Fruit fly (Drosophila melanogaster) whole organism, embryonic: ENCODE data around the gene Lcp65Ad.

ENCODE experiments used
- Awh ChIP-seq: fragments of 200-800 bp; sonication (Bioruptor generic); IDR thresholded peaks from 2 replicates; pipeline ENCODE4, ENCODE4 v1.3.6; 2022; ENCODE audit warnings: missing biosample characterization, missing genetic modification characterization
- Blimp-1 ChIP-seq: fragments of 200-800 bp; sonication (Bioruptor generic); optimal IDR thresholded peaks from 3 replicates; lab custom pipeline; 2018; ENCODE audit warnings: missing biosample characterization, missing genetic modification characterization, mild to moderate bottlenecking, moderate library complexity, missing genetic modification reagents
- CG12299 ChIP-seq: fragments of 200-800 bp; sonication (Bioruptor generic); optimal IDR thresholded peaks from 2 replicates; lab custom pipeline; 2018; ENCODE audit warnings: missing biosample characterization, mild to moderate bottlenecking, missing genetic modification characterization
- CG13296 ChIP-seq: fragments of 200-800 bp; sonication (Bioruptor generic); optimal IDR thresholded peaks from 3 replicates; lab custom pipeline; 2018; ENCODE audit warnings: missing biosample characterization, mild to moderate bottlenecking, missing genetic modification characterization
- CG15011 ChIP-seq: fragments of 200-800 bp; sonication (Bioruptor generic); optimal IDR thresholded peaks from 3 replicates; lab custom pipeline; 2018; ENCODE audit warnings: missing biosample characterization, mild to moderate bottlenecking, missing genetic modification characterization
- CG15269 ChIP-seq: fragments of 200-800 bp; sonication (Bioruptor generic); optimal IDR thresholded peaks from 2 replicates; lab custom pipeline; 2018; ENCODE audit warnings: missing biosample characterization, mild to moderate bottlenecking, missing genetic modification characterization, moderate library complexity
- CG15479 ChIP-seq: fragments of 200-800 bp; sonication (Bioruptor generic); optimal IDR thresholded peaks from 3 replicates; lab custom pipeline; 2019; ENCODE audit warnings: missing biosample characterization, mild to moderate bottlenecking, missing genetic modification characterization, moderate library complexity
- CG15514 ChIP-seq: fragments of 200-800 bp; sonication (Bioruptor generic); optimal IDR thresholded peaks from 3 replicates; lab custom pipeline; 2017; ENCODE audit warnings: missing biosample characterization, missing genetic modification characterization, mild to moderate bottlenecking, moderate library complexity, missing genetic modification reagents
- CG1603 ChIP-seq: fragments of 200-800 bp; sonication (Bioruptor generic); optimal IDR thresholded peaks from 2 replicates; lab custom pipeline; 2019; ENCODE audit warnings: missing biosample characterization, mild to moderate bottlenecking, missing genetic modification characterization, moderate library complexity
- CG16815 ChIP-seq: fragments of 200-800 bp; sonication (Bioruptor generic); optimal IDR thresholded peaks from 3 replicates; lab custom pipeline; 2017; ENCODE audit warnings: missing biosample characterization, mild to moderate bottlenecking, missing genetic modification characterization
- CG2889 ChIP-seq: fragments of 200-800 bp; sonication (Bioruptor generic); IDR thresholded peaks from 3 replicates; pipeline ENCODE4 v1.3.6; 2022; ENCODE audit warnings: missing biosample characterization, missing genetic modification characterization
- CG30403 ChIP-seq: fragments of 200-800 bp; sonication (Bioruptor generic); optimal IDR thresholded peaks from 3 replicates; lab custom pipeline; 2016; ENCODE audit warnings: missing biosample characterization, missing genetic modification characterization
- CG3995 ChIP-seq: fragments of 200-800 bp; sonication (Bioruptor generic); optimal IDR thresholded peaks from 3 replicates; lab custom pipeline; 2016; ENCODE audit warnings: missing biosample characterization, missing genetic modification characterization
- CG5953 ChIP-seq: fragments of 200-800 bp; sonication (Bioruptor generic); IDR thresholded peaks from 2 replicates; pipeline ENCODE4 v1.3.6; 2022; ENCODE audit warnings: missing biosample characterization, missing genetic modification characterization
- CG6654 ChIP-seq: fragments of 200-800 bp; sonication (Bioruptor generic); optimal IDR thresholded peaks from 2 replicates; lab custom pipeline; 2017; ENCODE audit warnings: missing biosample characterization, mild to moderate bottlenecking, missing genetic modification characterization
- CG6683 ChIP-seq: fragments of 200-800 bp; sonication (Bioruptor generic); optimal IDR thresholded peaks from 2 replicates; lab custom pipeline; 2017; ENCODE audit warnings: missing biosample characterization, mild to moderate bottlenecking, missing genetic modification characterization, missing genetic modification reagents
- Dbx ChIP-seq: fragments of 200-800 bp; sonication (Bioruptor generic); IDR thresholded peaks from 3 replicates; pipeline ENCODE4 v1.3.6; 2022; ENCODE audit warnings: missing biosample characterization, missing genetic modification characterization
- E2f2 ChIP-seq: fragments of 200-800 bp; sonication (Bioruptor generic); IDR thresholded peaks from 2 replicates; pipeline ENCODE4 v1.3.6; 2022; ENCODE audit warnings: missing biosample characterization, missing genetic modification characterization
- Ets65A ChIP-seq: fragments of 200-800 bp; sonication (Bioruptor generic); peaks from one replicate; lab custom pipeline; 2016; ENCODE audit warnings: missing biosample characterization, missing genetic modification characterization
- Hmx ChIP-seq: fragments of 200-800 bp; sonication (Bioruptor generic); optimal IDR thresholded peaks from 2 replicates; lab custom pipeline; 2016; ENCODE audit warnings: missing biosample characterization, missing genetic modification characterization
- Lim3 ChIP-seq: fragments of 200-800 bp; sonication (Bioruptor generic); IDR thresholded peaks from 2 replicates; pipeline ENCODE4 v1.3.6; 2022; ENCODE audit warnings: missing biosample characterization, missing genetic modification characterization
- Sox102F ChIP-seq: fragments of 200-800 bp; sonication (Bioruptor generic); optimal IDR thresholded peaks from 2 replicates; lab custom pipeline; 2018; ENCODE audit warnings: missing biosample characterization, mild to moderate bottlenecking, missing genetic modification characterization, moderate library complexity
- Ssrp ChIP-seq: fragments of 200-800 bp; sonication (Bioruptor generic); optimal IDR thresholded peaks from 2 replicates; lab custom pipeline; 2018; ENCODE audit warnings: missing biosample characterization, mild to moderate bottlenecking, missing genetic modification characterization, moderate library complexity
- Xbp1 ChIP-seq: fragments of 200-800 bp; sonication (Bioruptor generic); optimal IDR thresholded peaks from 3 replicates; lab custom pipeline; 2016; ENCODE audit warnings: missing biosample characterization, mild to moderate bottlenecking, missing genetic modification characterization
- ac ChIP-seq: fragments of 200-800 bp; sonication (Bioruptor generic); optimal IDR thresholded peaks from 3 replicates; lab custom pipeline; 2017; ENCODE audit warnings: missing biosample characterization, mild to moderate bottlenecking, missing genetic modification characterization
- bigmax ChIP-seq: fragments of 200-800 bp; sonication (Bioruptor generic); optimal IDR thresholded peaks from 2 replicates; lab custom pipeline; 2018; ENCODE audit warnings: missing biosample characterization, mild to moderate bottlenecking, missing genetic modification characterization
- cato ChIP-seq: fragments of 200-800 bp; sonication (Bioruptor generic); optimal IDR thresholded peaks from 2 replicates; lab custom pipeline; 2016; ENCODE audit warnings: missing biosample characterization, missing genetic modification characterization, borderline replicate concordance
- caup ChIP-seq: fragments of 200-800 bp; sonication (Bioruptor generic); optimal IDR thresholded peaks from 3 replicates; lab custom pipeline; 2017; ENCODE audit warnings: missing biosample characterization, mild to moderate bottlenecking, missing genetic modification characterization, moderate library complexity; ENCODE audit not compliant: severe bottlenecking
- chn ChIP-seq: fragments of 200-800 bp; sonication (Bioruptor generic); optimal IDR thresholded peaks from 2 replicates; lab custom pipeline; 2016; ENCODE audit warnings: missing biosample characterization, missing genetic modification characterization
- croc ChIP-seq: fragments of 200-800 bp; sonication (Bioruptor generic); conservative IDR thresholded peaks from 3 replicates; pipeline ENCODE4 v1.3.6; 2022; ENCODE audit warnings: missing biosample characterization, missing genetic modification characterization
- da ChIP-seq: fragments of 200-800 bp; sonication (Bioruptor generic); optimal IDR thresholded peaks from 2 replicates; lab custom pipeline; 2016; ENCODE audit warnings: missing biosample characterization, missing genetic modification characterization
- ftz-f1 ChIP-seq: fragments of 200-800 bp; sonication (Bioruptor generic); optimal IDR thresholded peaks from 2 replicates; lab custom pipeline; 2016; ENCODE audit warnings: missing biosample characterization, missing genetic modification characterization
- her ChIP-seq: fragments of 200-800 bp; sonication (Bioruptor generic); optimal IDR thresholded peaks from 2 replicates; lab custom pipeline; 2016; ENCODE audit warnings: missing biosample characterization, missing genetic modification characterization
- jigr1 ChIP-seq: fragments of 200-800 bp; sonication (Bioruptor generic); IDR thresholded peaks from 3 replicates; pipeline ENCODE4 v1.3.6; 2022; ENCODE audit warnings: missing biosample characterization, missing genetic modification characterization
- kah ChIP-seq: fragments of 200-800 bp; sonication (Bioruptor generic); optimal IDR thresholded peaks from 2 replicates; lab custom pipeline; 2018; ENCODE audit warnings: missing biosample characterization, mild to moderate bottlenecking, missing genetic modification characterization
- kay ChIP-seq: fragments of 200-800 bp; sonication (Bioruptor generic); optimal IDR thresholded peaks from 2 replicates; lab custom pipeline; 2016; ENCODE audit warnings: missing biosample characterization, missing genetic modification characterization
- mam ChIP-seq: fragments of 200-800 bp; sonication (Bioruptor generic); optimal IDR thresholded peaks from 3 replicates; lab custom pipeline; 2016; ENCODE audit warnings: missing biosample characterization, missing genetic modification characterization
- pb ChIP-seq: fragments of 200-800 bp; sonication (Bioruptor generic); optimal IDR thresholded peaks from 3 replicates; lab custom pipeline; 2016; ENCODE audit warnings: missing biosample characterization, missing genetic modification characterization
- prd ChIP-seq, 3 experiments: fragments of >200 bp in 2 of 3; fragments of 200-800 bp in 1 of 3; sonication (Bioruptor generic) in 1 of 3; optimal IDR thresholded peaks in 2 of 3; IDR thresholded peaks in 1 of 3; 2 replicates in 2 of 3; 3 replicates in 1 of 3; pipeline versions ENCODE4 v1.3.6 to Lab custom; 2017 to 2022; ENCODE audit warnings: missing biosample characterization in 1 of 3, missing genetic modification characterization in 1 of 3
- repo ChIP-seq: fragments of 200-800 bp; sonication (Bioruptor generic); optimal IDR thresholded peaks from 2 replicates; lab custom pipeline; 2016; ENCODE audit warnings: missing biosample characterization, missing genetic modification characterization
- schlank ChIP-seq: fragments of 200-800 bp; sonication (Bioruptor generic); optimal IDR thresholded peaks from 2 replicates; lab custom pipeline; 2018; ENCODE audit warnings: missing biosample characterization, mild to moderate bottlenecking, missing genetic modification characterization
- sens-2 ChIP-seq: fragments of 200-800 bp; sonication (Bioruptor generic); IDR thresholded peaks from 2 replicates; pipeline ENCODE4 v1.3.6; 2022; ENCODE audit warnings: missing biosample characterization, missing genetic modification characterization
- sim ChIP-seq: fragments of 200-800 bp; sonication (Bioruptor generic); IDR thresholded peaks from 2 replicates; pipeline ENCODE4 v1.3.6; 2022; ENCODE audit warnings: missing biosample characterization, missing genetic modification characterization
- sisA ChIP-seq: fragments of 200-800 bp; sonication (Bioruptor generic); IDR thresholded peaks from 2 replicates; pipeline ENCODE4 v1.3.6; 2022; ENCODE audit warnings: missing biosample characterization, missing genetic modification characterization
- slp2 ChIP-seq: fragments of 200-800 bp; sonication (Bioruptor generic); optimal IDR thresholded peaks from 2 replicates; lab custom pipeline; 2016; ENCODE audit warnings: missing biosample characterization, missing genetic modification characterization
- tap ChIP-seq: fragments of 200-800 bp; optimal IDR thresholded peaks from 3 replicates; lab custom pipeline; 2019; ENCODE audit warnings: missing biosample characterization, mild to moderate bottlenecking, missing genetic modification characterization, moderate library complexity
- tx ChIP-seq: fragments of 200-800 bp; sonication (Bioruptor generic); optimal IDR thresholded peaks from 2 replicates; lab custom pipeline; 2016; ENCODE audit warnings: missing biosample characterization, missing genetic modification characterization
- wek ChIP-seq: fragments of 200-800 bp; sonication (Bioruptor generic); optimal IDR thresholded peaks from 3 replicates; lab custom pipeline; 2018; ENCODE audit warnings: missing biosample characterization, mild to moderate bottlenecking, missing genetic modification characterization, moderate library complexity

The Lcp65Ad gene

dm6 chr3L:6188995-6189927, 46.1 kb downstream of the Lcp65Ad start, which contains the start of the genes D19A and CG7386 (continued):
- TF ChIP-seq caup (GFP tag; lab: Kevin White, UChicago) (peak; percentile 49), schlank (tag; lab: Kevin White, UChicago) (no peak), Dbx (peak; percentile 79), CG15011 (GFP tag; lab: Kevin White, UChicago) (no peak), CG16815 (GFP tag; lab: Kevin White, UChicago) (peak; percentile 12), Lim3 (GFP tag; lab: Robert Waterston, UW) (no peak), da (GFP tag; lab: Kevin White, UChicago) (no peak), CG6654 (no peak), Xbp1 (GFP tag; lab: Kevin White, UChicago) (peak; percentile 67), Ssrp (tag; lab: Kevin White, UChicago) (peak; percentile 25), kay (GFP tag; lab: Kevin White, UChicago) (peak; percentile 5), CG2889 (GFP tag; lab: Robert Waterston, UW) (0 out of 3 replicates have a peak, but pooled peaks have one; percentile 57), mam (GFP tag; lab: Kevin White, UChicago) (peak; percentile 74), chn (peak; percentile 64), CG15269 (tag; lab: Kevin White, UChicago) (peak; percentile 65), Ets65A (peak; percentile 89), CG15514 (GFP tag; lab: Kevin White, UChicago) (peak; percentile 76), slp2 (GFP tag; lab: Kevin White, UChicago) (peak; percentile 49), Sox102F (GFP tag; lab: Kevin White, UChicago) (peak; percentile 58), CG5953 (GFP tag; lab: Robert Waterston, UW) (0 out of 2 replicates have a peak, but pooled peaks have one; percentile 25), repo (GFP tag; lab: Kevin White, UChicago) (peak; percentile 6), CG6683 (no peak), CG1603 (peak; percentile 59), bigmax (no peak), CG3995 (GFP tag; lab: Kevin White, UChicago) (no peak), jigr1 (GFP tag; lab: Robert Waterston, UW) (no peak), croc (peak; percentile 14; the same call in 1 of the 3 replicates), sim (GFP tag; lab: Robert Waterston, UW) (peak; percentile 27), sisA (GFP tag; lab: Robert Waterston, UW) (peak; percentile 72), Hmx (GFP tag; lab: Kevin White, UChicago) (no peak), ac (GFP tag; lab: Kevin White, UChicago) (no peak), her (GFP tag; lab: Kevin White, UChicago) (peak; percentile 49), prd (optimal IDR thresholded peaks at IDR 0.05; lab: Kevin White, UChicago) (no peak), prd (GFP tag; IDR thresholded peaks at IDR 0.05; lab: Robert Waterston, UW) (peak; percentile 66), tap (tag; lab: Kevin White, UChicago) (peak; percentile 46), CG12299 (no peak), CG13296 (GFP tag; lab: Kevin White, UChicago) (peak; percentile 57), ftz-f1 (GFP tag; lab: Kevin White, UChicago) (no peak), CG15479 (GFP tag; lab: Kevin White, UChicago) (no peak), Awh (no peak), Blimp-1 (GFP tag; lab: Kevin White, UChicago) (peak; percentile 48), CG30403 (GFP tag; lab: Kevin White, UChicago) (peak; percentile 55), cato (GFP tag; lab: Kevin White, UChicago) (no peak), wek (GFP tag; lab: Kevin White, UChicago) (peak; percentile 11), kah (peak; percentile 32), pb (GFP tag; lab: Kevin White, UChicago) (peak; percentile 46), E2f2 (GFP tag; lab: Robert Waterston, UW) (no peak; the same call in 1 of the 2 replicates), sens-2 (GFP tag; lab: Robert Waterston, UW) (0 out of 2 replicates have a peak, but pooled peaks have one; percentile 17), tx (peak; percentile 1)
